Fruit fly (Drosophila melanogaster) whole organism, embryonic: ENCODE results near the gene CG13031.

ENCODE experiments used
- Abd-B ChIP-seq: fragments of 200-800 bp; sonication (Bioruptor generic); optimal IDR thresholded peaks from 2 replicates; lab custom pipeline; 2018; ENCODE audit warnings: missing biosample characterization, mild to moderate bottlenecking, missing genetic modification characterization, moderate library complexity
- Aef1 ChIP-seq: fragments of 200-800 bp; sonication (Bioruptor generic); IDR thresholded peaks from 3 replicates; pipeline ENCODE4 v1.3.6; 2022; ENCODE audit warnings: missing biosample characterization, missing genetic modification characterization
- Awh ChIP-seq: fragments of 200-800 bp; sonication (Bioruptor generic); IDR thresholded peaks from 2 replicates; pipeline ENCODE4, ENCODE4 v1.3.6; 2022; ENCODE audit warnings: missing biosample characterization, missing genetic modification characterization
- CG10147 ChIP-seq: fragments of 200-800 bp; sonication (Bioruptor generic); optimal IDR thresholded peaks from 2 replicates; lab custom pipeline; 2019; ENCODE audit warnings: missing biosample characterization, mild to moderate bottlenecking, missing genetic modification characterization, moderate library complexity
- CG11085 ChIP-seq: fragments of 200-800 bp; sonication (Bioruptor generic); IDR thresholded peaks from 2 replicates; pipeline ENCODE4 v1.3.6; 2022; ENCODE audit warnings: missing biosample characterization, missing genetic modification characterization
- CG11247 ChIP-seq: fragments of 200-800 bp; sonication (Bioruptor generic); IDR thresholded peaks from 2 replicates; pipeline ENCODE4 v1.3.6; 2022; ENCODE audit warnings: missing biosample characterization, missing genetic modification characterization
- CG15696 ChIP-seq: fragments of 200-800 bp; sonication (Bioruptor generic); optimal IDR thresholded peaks from 2 replicates; lab custom pipeline; 2019; ENCODE audit warnings: missing biosample characterization, mild to moderate bottlenecking, missing genetic modification characterization, moderate library complexity
- CG16863 ChIP-seq: fragments of 200-800 bp; sonication (Bioruptor generic); optimal IDR thresholded peaks from 3 replicates; lab custom pipeline; 2016; ENCODE audit warnings: missing biosample characterization, missing genetic modification characterization
- CG17328 ChIP-seq: fragments of 200-800 bp; sonication (Bioruptor generic); IDR thresholded peaks from 2 replicates; pipeline ENCODE4 v1.3.6; 2022; ENCODE audit warnings: missing biosample characterization, missing genetic modification characterization
- CG17359 ChIP-seq: fragments of 200-800 bp; sonication (Bioruptor generic); optimal IDR thresholded peaks from 3 replicates; lab custom pipeline; 2018; ENCODE audit warnings: missing biosample characterization, mild to moderate bottlenecking, missing genetic modification characterization, moderate library complexity
- CG2678 ChIP-seq: fragments of 200-800 bp; sonication (Bioruptor generic); optimal IDR thresholded peaks from 3 replicates; lab custom pipeline; 2019; ENCODE audit warnings: missing biosample characterization, mild to moderate bottlenecking, missing genetic modification characterization, moderate library complexity
- CG2712 ChIP-seq: fragments of 200-800 bp; optimal IDR thresholded peaks from 3 replicates; lab custom pipeline; 2019; ENCODE audit warnings: missing biosample characterization, mild to moderate bottlenecking, missing genetic modification characterization, moderate library complexity
- CG30431 ChIP-seq: fragments of 200-800 bp; sonication (Bioruptor generic); optimal IDR thresholded peaks from 2 replicates; lab custom pipeline; 2017; ENCODE audit warnings: missing biosample characterization, missing genetic modification characterization
- CG33213 ChIP-seq: fragments of 200-800 bp; sonication (Bioruptor generic); optimal IDR thresholded peaks from 3 replicates; lab custom pipeline; 2016; ENCODE audit warnings: missing biosample characterization, missing genetic modification characterization
- CG4617 ChIP-seq: fragments of 200-800 bp; sonication (Bioruptor generic); optimal IDR thresholded peaks from 3 replicates; lab custom pipeline; 2016; ENCODE audit warnings: missing biosample characterization, missing genetic modification characterization, borderline replicate concordance
- CG6254 ChIP-seq: fragments of 200-800 bp; sonication (Bioruptor generic); optimal IDR thresholded peaks from 3 replicates; lab custom pipeline; 2017; ENCODE audit warnings: mild to moderate bottlenecking, missing biosample characterization, missing genetic modification reagents, missing genetic modification characterization
- CG6272 ChIP-seq: fragments of 200-800 bp; sonication (Bioruptor generic); IDR thresholded peaks from 2 replicates; pipeline ENCODE4 v1.3.6; 2022; ENCODE audit warnings: missing biosample characterization, missing genetic modification characterization
- CG6813 ChIP-seq: fragments of 200-800 bp; sonication (Bioruptor generic); optimal IDR thresholded peaks from 2 replicates; lab custom pipeline; 2017; ENCODE audit warnings: missing biosample characterization, missing genetic modification characterization, mild to moderate bottlenecking, moderate library complexity, missing genetic modification reagents
- CG8089 ChIP-seq: fragments of 200-800 bp; sonication (Bioruptor generic); optimal IDR thresholded peaks from 3 replicates; lab custom pipeline; 2016; ENCODE audit warnings: missing biosample characterization, missing genetic modification characterization
- CG8765 ChIP-seq: fragments of 200-800 bp; sonication (Bioruptor generic); IDR thresholded peaks from 2 replicates; pipeline ENCODE4 v1.3.6; 2022; ENCODE audit warnings: missing biosample characterization, missing genetic modification characterization
- CG8924 ChIP-seq: fragments of 200-800 bp; optimal IDR thresholded peaks from 3 replicates; lab custom pipeline; 2019; ENCODE audit warnings: missing biosample characterization, mild to moderate bottlenecking, missing genetic modification characterization, moderate library complexity
- D19A ChIP-seq: fragments of 200-800 bp; optimal IDR thresholded peaks from 3 replicates; lab custom pipeline; 2019; ENCODE audit warnings: missing biosample characterization, mild to moderate bottlenecking, missing genetic modification characterization, moderate library complexity
- Dad ChIP-seq: fragments of 200-800 bp; sonication (Bioruptor generic); optimal IDR thresholded peaks from 3 replicates; lab custom pipeline; 2016; ENCODE audit warnings: missing biosample characterization, missing genetic modification characterization
- Dbx ChIP-seq: fragments of 200-800 bp; sonication (Bioruptor generic); IDR thresholded peaks from 3 replicates; pipeline ENCODE4 v1.3.6; 2022; ENCODE audit warnings: missing biosample characterization, missing genetic modification characterization
- Dek ChIP-seq: fragments of 200-800 bp; sonication (Bioruptor generic); optimal IDR thresholded peaks from 3 replicates; lab custom pipeline; 2019; ENCODE audit warnings: missing biosample characterization, mild to moderate bottlenecking, missing genetic modification characterization, moderate library complexity
- Dp ChIP-seq: fragments of 200-800 bp; sonication (Bioruptor generic); optimal IDR thresholded peaks from 2 replicates; lab custom pipeline; 2018; ENCODE audit warnings: missing biosample characterization, mild to moderate bottlenecking, missing genetic modification characterization, moderate library complexity
- Fer1 ChIP-seq: fragments of 200-800 bp; sonication (Bioruptor generic); optimal IDR thresholded peaks from 2 replicates; lab custom pipeline; 2017; ENCODE audit warnings: missing biosample characterization, mild to moderate bottlenecking, missing genetic modification characterization
- Fer3 ChIP-seq: fragments of 200-800 bp; sonication (Bioruptor generic); optimal IDR thresholded peaks from 2 replicates; lab custom pipeline; 2018; ENCODE audit warnings: missing biosample characterization, mild to moderate bottlenecking, missing genetic modification characterization, moderate library complexity
- HLH4C ChIP-seq: fragments of 200-800 bp; sonication (Bioruptor generic); IDR thresholded peaks from 3 replicates; pipeline ENCODE4 v1.3.6; 2022; ENCODE audit warnings: missing biosample characterization, missing genetic modification characterization; ENCODE audit not compliant: partially characterized antibody
- HLHmδ ChIP-seq: fragments of 200-800 bp; sonication (Bioruptor generic); optimal IDR thresholded peaks from 2 replicates; lab custom pipeline; 2018; ENCODE audit warnings: missing biosample characterization, mild to moderate bottlenecking, missing genetic modification characterization, moderate library complexity
- Hand ChIP-seq: fragments of 200-800 bp; sonication (Bioruptor generic); optimal IDR thresholded peaks from 2 replicates; lab custom pipeline; 2017; ENCODE audit warnings: mild to moderate bottlenecking, missing biosample characterization, missing genetic modification reagents, missing genetic modification characterization
- Jarid2 ChIP-seq: fragments of 200-800 bp; sonication (Bioruptor generic); optimal IDR thresholded peaks from 3 replicates; lab custom pipeline; 2017; ENCODE audit warnings: mild to moderate bottlenecking, missing biosample characterization, missing genetic modification reagents, missing genetic modification characterization
- Ptx1 ChIP-seq: fragments of 200-800 bp; sonication (Bioruptor generic); IDR thresholded peaks from 2 replicates; pipeline ENCODE4 v1.3.6; 2022; ENCODE audit warnings: missing biosample characterization, missing genetic modification characterization
- Rfx ChIP-seq: fragments of 200-800 bp; sonication (Bioruptor generic); IDR thresholded peaks from 2 replicates; pipeline ENCODE4 v1.3.6; 2022; ENCODE audit warnings: missing biosample characterization, missing genetic modification characterization
- Scr ChIP-seq: fragments of 200-800 bp; sonication (Bioruptor generic); IDR thresholded peaks from 2 replicates; pipeline ENCODE4 v1.3.6; 2022; ENCODE audit warnings: missing biosample characterization, missing genetic modification characterization; ENCODE audit not compliant: partially characterized antibody
- Sox102F ChIP-seq: fragments of 200-800 bp; sonication (Bioruptor generic); optimal IDR thresholded peaks from 2 replicates; lab custom pipeline; 2018; ENCODE audit warnings: missing biosample characterization, mild to moderate bottlenecking, missing genetic modification characterization, moderate library complexity
- TFAM ChIP-seq: fragments of 200-800 bp; sonication (Bioruptor generic); optimal IDR thresholded peaks from 2 replicates; lab custom pipeline; 2017; ENCODE audit warnings: missing biosample characterization, missing genetic modification characterization, inconsistent platforms
- Trl ChIP-seq, 3 experiments: fragments of >200 bp in 2 of 3; fragments of 200-800 bp in 1 of 3; sonication (Bioruptor generic) in 1 of 3; optimal IDR thresholded peaks; 2 replicates in 1 of 3; 3 replicates in 2 of 3; lab custom pipeline; 2016 to 2017; ENCODE audit warnings: missing biosample characterization in 1 of 3, missing genetic modification characterization in 1 of 3
- chinmo ChIP-seq: fragments of 200-800 bp; sonication (Bioruptor generic); IDR thresholded peaks from 4 replicates; pipeline ENCODE4 v1.3.6; 2022; ENCODE audit warnings: missing biosample characterization, missing genetic modification characterization; ENCODE audit not compliant: partially characterized antibody
- gcm ChIP-seq: fragments of 200-800 bp; sonication (Bioruptor generic); optimal IDR thresholded peaks from 2 replicates; lab custom pipeline; 2019; ENCODE audit warnings: missing biosample characterization, mild to moderate bottlenecking, missing genetic modification characterization, moderate library complexity
- h ChIP-seq: fragments of >200 bp; optimal IDR thresholded peaks from 2 replicates; lab custom pipeline; 2017
- klu ChIP-seq: fragments of 200-800 bp; sonication (Bioruptor generic); IDR thresholded peaks from 2 replicates; pipeline ENCODE4 v1.3.6; 2022; ENCODE audit warnings: missing biosample characterization, missing genetic modification characterization
- lab ChIP-seq: fragments of 200-800 bp; sonication (Bioruptor generic); optimal IDR thresholded peaks from 3 replicates; lab custom pipeline; 2017; ENCODE audit warnings: missing biosample characterization, missing genetic modification characterization, mild to moderate bottlenecking, moderate library complexity, missing genetic modification reagents
- mld ChIP-seq: fragments of 200-800 bp; sonication (Bioruptor generic); IDR thresholded peaks from 3 replicates; pipeline ENCODE4 v1.3.6; 2022; ENCODE audit warnings: missing biosample characterization, missing genetic modification characterization; ENCODE audit not compliant: partially characterized antibody
- slbo ChIP-seq: fragments of 200-800 bp; sonication (Bioruptor generic); IDR thresholded peaks from 2 replicates; pipeline ENCODE4 v1.3.6; 2022; ENCODE audit warnings: missing biosample characterization, missing genetic modification characterization
- sqz ChIP-seq: fragments of 200-800 bp; sonication (Bioruptor generic); optimal IDR thresholded peaks from 3 replicates; lab custom pipeline; 2018; ENCODE audit warnings: missing biosample characterization, mild to moderate bottlenecking, missing genetic modification characterization
- ttk ChIP-seq: fragments of 200-800 bp; sonication (Bioruptor generic); IDR thresholded peaks from 2 replicates; pipeline ENCODE4 v2.1.2; 2022; ENCODE audit warnings: missing biosample characterization, missing genetic modification characterization
- zen ChIP-seq: fragments of 200-800 bp; sonication (Bioruptor generic); optimal IDR thresholded peaks from 3 replicates; lab custom pipeline; 2018; ENCODE audit warnings: missing biosample characterization, mild to moderate bottlenecking, missing genetic modification characterization, moderate library complexity

Gene CG13031

DNA sequence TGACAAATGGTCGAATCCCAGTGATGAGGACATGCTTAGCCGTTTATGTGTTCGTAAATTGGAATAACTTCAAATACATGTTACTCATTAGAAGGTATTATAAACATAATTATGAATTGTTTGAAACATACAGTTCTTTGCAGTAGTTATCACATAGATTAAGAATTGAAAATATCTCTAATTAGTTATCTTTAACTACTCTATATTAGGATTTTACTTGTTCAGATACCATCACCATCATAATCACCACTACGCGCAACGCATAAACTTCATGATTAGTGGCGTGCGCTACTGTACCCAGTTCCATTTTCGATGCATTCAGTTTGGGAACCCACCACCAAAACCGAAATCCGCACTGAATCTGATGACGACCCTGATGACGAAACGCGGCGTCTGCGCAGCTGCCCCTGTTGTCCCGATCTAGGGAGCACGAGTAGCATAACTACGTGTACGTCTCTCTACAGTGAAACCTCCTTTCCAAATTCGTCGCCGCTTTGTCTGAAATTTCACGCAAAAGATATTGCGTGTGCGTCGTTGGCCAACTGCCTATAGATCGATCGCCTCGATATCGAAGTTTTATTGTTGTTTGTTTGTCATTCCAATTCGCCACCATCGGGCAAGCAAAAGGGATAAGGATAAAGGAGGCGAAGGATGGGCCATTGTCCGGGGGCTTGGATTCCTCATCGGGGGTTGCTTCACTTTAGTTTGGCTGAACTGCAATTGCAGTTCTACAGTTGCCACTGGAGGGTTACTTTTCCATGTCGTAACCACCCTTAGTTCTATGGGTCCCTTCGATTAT lies 19.4 kb downstream of the CG13031 start (continued):
- TF ChIP-seq Hand (GFP tag; lab: Kevin White, UChicago) (no peak), Dad (no peak), gcm (GFP tag; lab: Kevin White, UChicago) (no peak), CG30431 (no peak), CG17328 (GFP tag; lab: Robert Waterston, UW) (peak; percentile 31; the same call in 1 of the 2 replicates), Jarid2 (GFP tag; lab: Kevin White, UChicago) (no peak), HLH4C (GFP tag; lab: Robert Waterston, UW) (no peak), lab (GFP tag; lab: Kevin White, UChicago) (no peak), Abd-B (GFP tag; lab: Kevin White, UChicago) (no peak), slbo (GFP tag; lab: Robert Waterston, UW) (no peak), mld (GFP tag; lab: Robert Waterston, UW) (no peak), chinmo (GFP tag; lab: Robert Waterston, UW) (no peak), ttk (GFP tag; lab: Robert Waterston, UW) (no peak), CG10147 (GFP tag; lab: Kevin White, UChicago) (no peak), Dbx (GFP tag; lab: Robert Waterston, UW) (no peak), Scr (GFP tag; lab: Robert Waterston, UW) (no peak), CG17359 (no peak), Fer3 (no peak), CG33213 (no peak), Dek (tag; lab: Kevin White, UChicago) (no peak), TFAM (no peak), CG8765 (no peak), CG6813 (GFP tag; lab: Kevin White, UChicago) (no peak), Ptx1 (GFP tag; lab: Robert Waterston, UW) (no peak), CG11247 (GFP tag; lab: Robert Waterston, UW) (no peak), Dp (GFP tag; lab: Kevin White, UChicago) (no peak), CG6254 (no peak), CG8089 (no peak), Aef1 (no peak), Trl (optimal IDR thresholded peaks at IDR 0.05; lab: Kevin White, UChicago) (no peak), Trl (GFP tag; optimal IDR thresholded peaks at IDR 0.05; lab: Kevin White, UChicago) (no peak), Fer1 (GFP tag; lab: Kevin White, UChicago) (no peak), CG2678 (tag; lab: Kevin White, UChicago) (peak; percentile 36), CG6272 (no peak), CG11085 (GFP tag; lab: Robert Waterston, UW) (no peak), CG4617 (GFP tag; lab: Kevin White, UChicago) (no peak), HLHmδ (GFP tag; lab: Kevin White, UChicago) (peak; percentile 56), CG16863 (GFP tag; lab: Kevin White, UChicago) (no peak), Awh (GFP tag; lab: Robert Waterston, UW) (no peak), sqz (GFP tag; lab: Kevin White, UChicago) (no peak), CG15696 (tag; lab: Kevin White, UChicago) (peak; percentile 76), klu (GFP tag; lab: Robert Waterston, UW) (no peak), Sox102F (GFP tag; lab: Kevin White, UChicago) (no peak), CG8924 (tag; lab: Kevin White, UChicago) (no peak), CG2712 (tag; lab: Kevin White, UChicago) (peak; percentile 62), D19A (tag; lab: Kevin White, UChicago) (peak; percentile 51), Rfx (GFP tag; lab: Robert Waterston, UW) (no peak), zen (tag; lab: Kevin White, UChicago) (peak; percentile 33), h (no peak)
